Worm (Caenorhabditis elegans) whole organism, L4 larva: ENCODE data around the gene R08D7.5.

Experiments
- F10B5.3 ChIP-seq: sonication (generic microtip); optimal IDR thresholded peaks from 2 replicates; lab custom pipeline; 2016; ENCODE audit warnings: mild to moderate bottlenecking, missing genetic modification characterization, missing compliant biosample characterization
- F37D6.2 ChIP-seq: sonication (generic microtip); optimal IDR thresholded peaks from 2 replicates; lab custom pipeline; 2016; ENCODE audit warnings: mild to moderate bottlenecking, missing genetic modification characterization, missing compliant biosample characterization
- ama-1 ChIP-seq: fragments of 150-350 bp; optimal IDR thresholded peaks from 2 replicates; lab custom pipeline; 2014; ENCODE audit warnings: inconsistent platforms, mixed read lengths
- ceh-20 ChIP-seq: fragments of 200-800 bp; sonication (Bioruptor generic); IDR thresholded peaks from 2 replicates; pipeline ENCODE4 v1.3.6; 2022; ENCODE audit warnings: missing genetic modification reagents, missing genetic modification characterization, missing compliant biosample characterization
- lsy-2 ChIP-seq, 2 experiments: fragments of 150-350 bp in 1 of 2; sonication (generic microtip) in 1 of 2; optimal IDR thresholded peaks; 2 replicates each; lab custom pipeline; 2014 to 2017; ENCODE audit warnings: missing biosample characterization in 2 of 2, missing genetic modification characterization in 2 of 2
- madf-9 ChIP-seq: fragments of 200-800 bp; sonication (Bioruptor generic); conservative IDR thresholded peaks from 2 replicates; pipeline ENCODE4 v1.3.6; 2022; ENCODE audit warnings: missing genetic modification reagents, missing genetic modification characterization, missing compliant biosample characterization
- pha-4 ChIP-seq, 2 experiments: fragments of 150-350 bp in 1 of 2; fragments of 200-800 bp in 1 of 2; sonication (Bioruptor generic) in 1 of 2; IDR thresholded peaks in 1 of 2; optimal IDR thresholded peaks in 1 of 2; 2 replicates each; pipeline versions ENCODE4 v1.3.6 to Lab custom; 2014 to 2022; ENCODE audit warnings: missing genetic modification characterization in 2 of 2, missing genetic modification reagents in 2 of 2, missing biosample characterization in 1 of 2, missing compliant biosample characterization in 1 of 2
- skn-1 ChIP-seq: fragments of 150-350 bp; optimal IDR thresholded peaks from 2 replicates; lab custom pipeline; 2014; ENCODE audit warnings: missing biosample characterization, missing genetic modification characterization
- vab-7 ChIP-seq: fragments of 200-800 bp; sonication (Bioruptor generic); IDR thresholded peaks from 2 replicates; pipeline ENCODE4 v1.3.6; 2022; ENCODE audit warnings: missing genetic modification reagents, missing genetic modification characterization, missing compliant biosample characterization
- ztf-11 ChIP-seq: fragments of 150-350 bp; optimal IDR thresholded peaks from 2 replicates; lab custom pipeline; 2014; ENCODE audit warnings: missing biosample characterization, missing genetic modification characterization

DNA sequence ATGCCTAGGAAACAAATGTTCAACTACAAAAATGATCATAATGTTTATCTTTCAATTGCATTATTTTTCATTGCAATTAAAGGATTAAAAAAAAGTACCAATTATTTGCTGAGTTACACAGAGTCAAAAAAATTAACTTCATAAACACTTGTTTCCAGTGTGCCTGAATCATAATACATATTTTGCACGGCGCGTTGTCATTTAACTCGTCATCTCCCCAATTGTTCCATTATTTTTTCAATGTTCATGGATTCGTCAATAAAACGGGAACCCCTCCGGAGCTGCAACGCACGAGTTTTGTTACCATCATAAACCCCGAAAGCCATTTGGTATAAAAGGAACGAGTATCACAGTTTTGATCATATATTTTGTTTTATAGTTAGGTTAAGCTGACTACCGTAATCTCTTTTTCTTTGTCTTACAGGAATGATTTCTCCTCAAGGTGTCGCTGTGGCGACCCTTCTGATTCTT, 43.3 kb downstream of the R08D7.5 start, which contains the start of gene F59B2.12:
- no peak for TF ChIP-seq skn-1 (tag; lab: Kevin White, UChicago)
- no peak for TF ChIP-seq ztf-11
- TF ChIP-seq ceh-20 = no peak
- TF ChIP-seq F10B5.3 (tag; lab: Kevin White, UChicago) = no peak
- no peak for TF ChIP-seq pha-4 (GFP tag; IDR thresholded peaks at IDR 0.05; lab: Robert Waterston, UW)
- TF ChIP-seq pha-4 (tag; optimal IDR thresholded peaks at IDR 0.05; lab: Kevin White, UChicago) = no peak
- no peak for TF ChIP-seq ama-1 (lab: Kevin White, UChicago)
- TF ChIP-seq vab-7 (GFP tag; lab: Robert Waterston, UW) = no peak
- TF ChIP-seq F37D6.2 = no peak
- TF ChIP-seq madf-9 (GFP tag; lab: Robert Waterston, UW) = no peak
- no peak for TF ChIP-seq lsy-2 (tag; optimal IDR thresholded peaks at IDR 0.05; lab: Kevin White, UChicago)
